Fruit fly (Drosophila melanogaster): ENCODE measurements around the gene PolD2.

The PolD2 gene

DNA sequence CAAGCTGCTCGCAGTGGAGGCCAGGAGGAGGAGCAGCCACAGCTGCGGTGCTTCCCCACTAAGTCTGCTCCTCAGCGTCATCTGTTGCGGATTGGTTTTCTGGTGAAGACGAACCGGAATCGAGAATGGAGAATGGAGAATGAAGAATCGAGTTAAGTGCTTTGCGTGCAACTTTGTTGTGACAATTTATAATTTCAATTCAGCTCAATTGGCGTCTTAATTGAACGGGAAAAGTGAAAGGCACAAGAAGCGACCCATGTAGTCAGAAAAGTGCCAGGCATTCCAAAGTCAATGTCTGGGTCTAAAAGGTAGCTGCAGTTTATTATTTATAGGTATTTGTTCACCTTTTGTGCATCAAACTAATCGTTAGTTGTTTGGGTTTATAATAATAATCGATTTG, 21.2 kb upstream of the PolD2 start:
- TF ChIP-seq tj (GFP tag; optimal IDR thresholded peaks at IDR 0.05) = peak; percentile 33
- TF ChIP-seq kay (GFP tag; ENCODE audit: borderline replicate concordance) = no peak

DNA sequence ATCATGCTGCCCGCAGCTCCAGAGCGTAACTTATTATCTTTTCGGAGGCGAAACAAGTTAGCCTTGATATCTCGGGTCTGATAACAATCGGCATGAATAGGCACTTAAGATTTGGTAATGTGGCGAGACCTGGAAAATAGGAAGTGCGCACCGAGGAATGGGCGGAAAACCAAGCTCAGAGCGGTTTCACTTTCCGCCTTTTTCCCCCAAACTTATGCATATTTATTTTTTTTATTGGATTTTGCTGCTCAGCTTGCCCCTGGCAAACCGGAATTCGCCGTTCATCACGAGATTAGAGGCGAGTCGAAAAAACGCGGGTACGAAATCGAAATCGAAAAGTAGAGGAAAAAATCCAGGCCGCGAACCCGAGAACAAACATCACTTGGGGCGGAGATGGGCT, 20.5 kb upstream of the PolD2 start:
- TF ChIP-seq ovo (GFP tag; optimal IDR thresholded peaks at IDR 0.05) = no peak
- no peak for TF ChIP-seq CG1620 (GFP tag; optimal IDR thresholded peaks at IDR 0.05)
- no peak for TF ChIP-seq tj (GFP tag; optimal IDR thresholded peaks at IDR 0.05)
- TF ChIP-seq cnc (optimal IDR thresholded peaks at IDR 0.05) = no peak
- no peak for TF ChIP-seq bab1 (GFP tag; optimal IDR thresholded peaks at IDR 0.05)
- TF ChIP-seq Clk (GFP tag; optimal IDR thresholded peaks at IDR 0.05) = no peak
- no peak for TF ChIP-seq CG33017 (tag; optimal IDR thresholded peaks at IDR 0.05)
- TF ChIP-seq pad (GFP tag; optimal IDR thresholded peaks at IDR 0.05) = no peak
- no peak for TF ChIP-seq CG5204 (GFP tag; optimal IDR thresholded peaks at IDR 0.05)
- no peak for TF ChIP-seq CG7101 (tag; optimal IDR thresholded peaks at IDR 0.05)
- no peak for TF ChIP-seq CG11617 (GFP tag; optimal IDR thresholded peaks at IDR 0.05)
- TF ChIP-seq Mnt (GFP tag; optimal IDR thresholded peaks at IDR 0.05) = no peak
- TF ChIP-seq cic (GFP tag; optimal IDR thresholded peaks at IDR 0.05) = no peak
- TF ChIP-seq kay (GFP tag; ENCODE audit: borderline replicate concordance) = no peak
- no peak for TF ChIP-seq toe (GFP tag; optimal IDR thresholded peaks at IDR 0.05)
- no peak for TF ChIP-seq CG12768 (GFP tag; optimal IDR thresholded peaks at IDR 0.05)

DNA sequence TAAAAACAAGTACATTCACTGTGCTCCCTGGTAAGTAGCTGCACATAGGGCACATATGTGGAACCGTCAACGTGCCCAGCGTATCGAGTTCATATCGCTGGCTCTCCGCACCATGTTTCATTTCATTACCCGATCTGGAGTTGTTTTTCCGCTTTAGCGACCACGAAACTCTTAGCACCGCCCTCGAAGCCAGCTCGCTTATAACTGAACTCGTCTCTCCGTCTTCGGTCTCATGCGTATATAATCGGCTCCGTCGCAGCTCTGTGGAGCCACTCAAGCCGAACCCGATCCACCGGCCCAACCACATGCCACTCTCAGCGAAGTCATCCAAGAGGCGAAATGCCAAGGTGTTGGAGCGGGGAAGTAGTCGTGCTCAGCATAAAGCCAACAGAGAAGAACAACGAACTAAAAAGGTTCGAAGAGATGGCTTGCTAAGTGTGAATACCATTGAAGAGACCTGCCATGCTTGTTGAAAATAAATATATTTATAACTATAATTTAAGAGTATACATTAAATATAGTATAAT, 19.9 kb upstream of the PolD2 start, which contains the start of gene Cht2:
Cht2 (minus strand) TSS at position 477 of the 527 bp plus-strand sequence.
- TF ChIP-seq tj (GFP tag; optimal IDR thresholded peaks at IDR 0.05) (peak; percentile 52), pad (GFP tag; optimal IDR thresholded peaks at IDR 0.05) (peak; percentile 71), CG33017 (tag; optimal IDR thresholded peaks at IDR 0.05) (no peak), CG11617 (GFP tag; optimal IDR thresholded peaks at IDR 0.05) (no peak), kay (GFP tag; ENCODE audit: borderline replicate concordance) (no peak), Mnt (GFP tag; optimal IDR thresholded peaks at IDR 0.05) (peak; percentile 20)

DNA sequence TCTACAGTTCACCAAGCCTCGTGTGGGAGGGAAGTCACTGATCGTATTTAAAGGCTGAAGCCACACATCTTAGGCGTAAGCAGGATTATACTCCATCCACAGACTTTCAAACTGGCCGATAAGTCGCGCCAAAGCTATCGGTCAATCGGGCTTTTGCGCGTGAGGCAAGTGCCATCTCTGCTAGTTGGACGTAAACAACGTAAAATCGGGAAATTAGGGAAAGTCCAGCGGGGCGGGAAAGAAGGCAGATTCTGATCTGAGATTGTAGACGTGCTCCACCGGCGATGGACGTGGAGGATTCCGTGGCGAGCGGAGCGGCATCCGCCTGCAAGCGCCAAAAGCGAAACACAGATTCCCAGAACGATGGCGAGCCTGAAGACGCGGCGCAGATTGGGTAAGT, 19.3 kb upstream of the PolD2 start, which contains the start of gene CG8001:
CG8001 (plus strand) TSS at position 17 of the 400 bp plus-strand sequence.
- TF ChIP-seq Clk (GFP tag; optimal IDR thresholded peaks at IDR 0.05) = no peak
- TF ChIP-seq pad (GFP tag; optimal IDR thresholded peaks at IDR 0.05) = no peak
- TF ChIP-seq Hr96 (GFP tag; optimal IDR thresholded peaks at IDR 0.05) = no peak
- no peak for TF ChIP-seq toe (GFP tag; optimal IDR thresholded peaks at IDR 0.05)
- no peak for TF ChIP-seq Crg-1 (GFP tag; optimal IDR thresholded peaks at IDR 0.05)
- no peak for TF ChIP-seq CG1620 (GFP tag; optimal IDR thresholded peaks at IDR 0.05)
- TF ChIP-seq CG12768 (GFP tag; optimal IDR thresholded peaks at IDR 0.05) = no peak
- no peak for TF ChIP-seq CG5204 (GFP tag; optimal IDR thresholded peaks at IDR 0.05)
- TF ChIP-seq ovo (GFP tag; optimal IDR thresholded peaks at IDR 0.05) = no peak
- TF ChIP-seq cic (GFP tag; optimal IDR thresholded peaks at IDR 0.05) = no peak
- TF ChIP-seq kay (GFP tag; ENCODE audit: borderline replicate concordance) = no peak
- TF ChIP-seq bab1 (GFP tag; optimal IDR thresholded peaks at IDR 0.05) = no peak
- no peak for TF ChIP-seq tj (GFP tag; optimal IDR thresholded peaks at IDR 0.05)
- TF ChIP-seq CG14711 (tag; optimal IDR thresholded peaks at IDR 0.05) = no peak

DNA sequence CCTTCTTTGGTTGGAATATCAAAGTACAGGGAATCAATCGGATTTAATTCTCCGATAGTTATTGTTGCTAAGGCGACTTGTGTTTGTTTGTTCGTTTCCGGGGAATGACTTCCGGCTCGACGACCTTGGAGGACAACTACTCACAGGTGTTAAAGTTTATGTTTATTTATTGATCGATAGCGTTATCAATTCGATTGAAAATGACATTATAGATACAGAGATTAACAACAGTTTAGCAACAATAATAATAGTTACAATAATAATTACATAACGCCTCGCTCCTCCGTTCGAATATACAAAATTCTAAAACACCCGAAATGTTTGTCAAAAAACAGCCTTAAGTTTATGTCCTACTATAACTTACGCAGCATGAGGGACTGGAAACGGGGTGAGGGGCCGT, 3.8 kb upstream of the PolD2 start, which contains the start of gene Dhc62B:
Dhc62B (minus strand) TSS at position 101 of the 400 bp plus-strand sequence.
- TF ChIP-seq tj (GFP tag; optimal IDR thresholded peaks at IDR 0.05) = no peak
- TF ChIP-seq pad (GFP tag; optimal IDR thresholded peaks at IDR 0.05) = no peak
- TF ChIP-seq CG7045 (GFP tag; optimal IDR thresholded peaks at IDR 0.05) = no peak

DNA sequence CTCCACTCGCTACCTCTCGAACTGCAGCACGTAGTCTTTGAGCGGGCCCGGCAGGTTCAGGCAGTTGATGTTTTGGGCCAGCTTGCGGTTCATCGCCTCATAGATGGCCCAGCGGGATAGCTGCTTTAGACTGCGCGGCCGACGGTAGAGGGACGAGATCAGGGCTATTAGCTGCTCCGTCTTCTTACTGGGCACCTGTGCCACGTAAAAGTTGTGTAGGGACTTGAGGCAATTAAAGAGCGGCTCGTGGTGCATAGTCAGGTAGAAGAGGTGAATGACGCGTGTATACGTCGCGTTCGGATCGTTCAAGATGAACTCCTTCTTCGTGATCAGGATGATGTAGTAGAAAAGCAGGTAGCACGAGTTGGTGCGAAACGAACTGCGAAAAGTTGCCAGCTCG, 2.8 kb upstream of the PolD2 start:
- TF ChIP-seq CG33017 (tag; optimal IDR thresholded peaks at IDR 0.05) = no peak
- TF ChIP-seq CG11617 (GFP tag; optimal IDR thresholded peaks at IDR 0.05) = no peak
- no peak for TF ChIP-seq Crg-1 (GFP tag; optimal IDR thresholded peaks at IDR 0.05)
- no peak for TF ChIP-seq CG1620 (GFP tag; optimal IDR thresholded peaks at IDR 0.05)
- no peak for TF ChIP-seq tj (GFP tag; optimal IDR thresholded peaks at IDR 0.05)
- TF ChIP-seq Mnt (GFP tag; optimal IDR thresholded peaks at IDR 0.05) = no peak
- TF ChIP-seq Clk (GFP tag; optimal IDR thresholded peaks at IDR 0.05) = no peak
- TF ChIP-seq cic (GFP tag; optimal IDR thresholded peaks at IDR 0.05) = no peak

DNA sequence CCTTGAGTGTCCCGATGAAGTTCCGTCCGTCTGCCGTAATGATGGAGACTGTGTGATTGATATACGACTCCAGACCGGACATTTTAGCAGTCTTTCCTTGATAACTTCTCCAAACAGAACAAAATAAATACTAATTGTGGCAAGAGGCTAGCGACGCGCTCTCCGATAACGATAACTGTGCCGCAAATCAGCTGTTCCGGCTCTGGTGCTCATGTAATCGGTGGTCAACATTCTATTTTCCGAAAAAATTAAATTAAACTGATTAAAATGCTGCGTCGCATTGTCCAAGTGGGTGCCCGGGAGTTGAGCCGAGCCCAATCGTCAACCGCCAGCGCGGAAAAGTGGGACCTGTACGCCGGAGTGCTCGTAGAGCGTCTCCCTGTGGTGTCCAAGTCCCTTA, 1.8 kb downstream of the PolD2 start, which contains the start of the genes CG2021 and mRpL46:
CG2021 (minus strand) TSS at position 163 of the 400 bp plus-strand sequence.
mRpL46 (plus strand) TSS at position 191 of the 400 bp plus-strand sequence.
- TF ChIP-seq CG33017 (tag; optimal IDR thresholded peaks at IDR 0.05) (no peak), CG7101 (tag; optimal IDR thresholded peaks at IDR 0.05) (no peak), toe (GFP tag; optimal IDR thresholded peaks at IDR 0.05) (no peak), kay (GFP tag; ENCODE audit: borderline replicate concordance) (no peak), tj (GFP tag; optimal IDR thresholded peaks at IDR 0.05) (no peak), CG14711 (tag; optimal IDR thresholded peaks at IDR 0.05) (no peak), CG7045 (GFP tag; optimal IDR thresholded peaks at IDR 0.05) (no peak), pad (GFP tag; optimal IDR thresholded peaks at IDR 0.05) (no peak), Clk (GFP tag; optimal IDR thresholded peaks at IDR 0.05) (no peak), bab1 (GFP tag; optimal IDR thresholded peaks at IDR 0.05) (no peak), cic (GFP tag; optimal IDR thresholded peaks at IDR 0.05) (no peak), CG12768 (GFP tag; optimal IDR thresholded peaks at IDR 0.05) (no peak), CG11617 (GFP tag; optimal IDR thresholded peaks at IDR 0.05) (no peak), Hr96 (GFP tag; optimal IDR thresholded peaks at IDR 0.05) (no peak), cnc (optimal IDR thresholded peaks at IDR 0.05) (no peak)

All from whole organism, adult.